Worm (Caenorhabditis elegans): ENCODE measurements around the gene osm-12.

ce11 chrIII:12225234-12225633 lies 22.9 kb upstream of the osm-12 start, which contains the start of gene gmn-1:
- no peak for TF ChIP-seq F57A8.1 (GFP tag; optimal IDR thresholded peaks at IDR 0.05)
- TF ChIP-seq lin-35 (GFP tag; optimal IDR thresholded peaks at IDR 0.05), result peak in 1 of 3 experiments; percentile 26
- no peak for TF ChIP-seq dpff-1 (tag; optimal IDR thresholded peaks at IDR 0.05)
- no peak for TF ChIP-seq pha-4 (tag; optimal IDR thresholded peaks at IDR 0.05)
- no peak for TF ChIP-seq snpc-4 (GFP tag; optimal IDR thresholded peaks at IDR 0.05)
- peak in 1 of 4 experiments; percentile 23 for TF ChIP-seq snpc-4 (tag; optimal IDR thresholded peaks at IDR 0.05)
- TF ChIP-seq ztf-6 (GFP tag; IDR thresholded peaks at IDR 0.05), result no peak
- TF ChIP-seq cebp-2 (GFP tag; IDR thresholded peaks at IDR 0.05), result no peak
- TF ChIP-seq nfya-1 (tag; optimal IDR thresholded peaks at IDR 0.05; ENCODE audit: borderline replicate concordance, insufficient read depth), result no peak
